Fruit fly (Drosophila melanogaster) whole organism: Measurements from ENCODE around the gene Cyp4g15.

Source experiments
- CG8478 ChIP-seq: fragments of >200 bp; optimal IDR thresholded peaks from 2 replicates; lab custom pipeline; 2018; ENCODE audit warnings: inconsistent platforms
- Dll ChIP-seq: fragments of >200 bp; optimal IDR thresholded peaks from 2 replicates; lab custom pipeline; 2017
- EcR ChIP-seq, 2 experiments: fragments of >200 bp; optimal IDR thresholded peaks; 2 replicates each; lab custom pipeline; 2017; ENCODE audit warnings: missing biosample characterization in 2 of 2, missing genetic modification characterization in 2 of 2, missing genetic modification reagents in 2 of 2
- pan ChIP-seq: fragments of >200 bp; optimal IDR thresholded peaks from 2 replicates; lab custom pipeline; 2017
- psq ChIP-seq: fragments of >200 bp; optimal IDR thresholded peaks from 2 replicates; lab custom pipeline; 2017
- usp ChIP-seq: fragments of >200 bp; optimal IDR thresholded peaks from 2 replicates; lab custom pipeline; 2017; ENCODE audit warnings: missing biosample characterization, missing genetic modification characterization, mixed read lengths

Gene Cyp4g15

DNA sequence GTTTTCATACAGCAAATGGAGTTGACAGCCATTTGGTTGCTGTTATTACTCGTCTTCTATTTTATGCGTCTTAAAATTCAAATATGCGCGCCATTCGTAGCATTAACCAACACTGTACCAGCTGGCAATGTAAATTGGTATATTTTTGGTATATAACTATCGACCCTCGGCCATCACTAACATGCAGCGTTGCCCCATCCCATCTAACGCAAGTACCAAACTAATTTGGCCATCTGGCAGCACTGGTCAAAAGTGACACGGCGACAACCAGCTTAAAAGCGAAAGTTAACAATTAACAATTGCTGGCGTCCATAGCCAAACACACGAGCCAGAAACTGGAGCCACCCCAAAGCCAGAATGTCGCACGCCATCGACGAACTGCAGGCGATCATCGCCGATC is 6.4 kb downstream of the Cyp4g15 start, which contains the start of gene Uba5:
Gene Uba5 (plus strand): TSS at position 222 of the 400 bp plus-strand sequence.
- no peak for TF ChIP-seq Dll (lab: Kevin White, UChicago)
- TF ChIP-seq pan (lab: Kevin White, UChicago), result no peak
- TF ChIP-seq CG8478 (lab: Kevin White, UChicago), result no peak

DNA sequence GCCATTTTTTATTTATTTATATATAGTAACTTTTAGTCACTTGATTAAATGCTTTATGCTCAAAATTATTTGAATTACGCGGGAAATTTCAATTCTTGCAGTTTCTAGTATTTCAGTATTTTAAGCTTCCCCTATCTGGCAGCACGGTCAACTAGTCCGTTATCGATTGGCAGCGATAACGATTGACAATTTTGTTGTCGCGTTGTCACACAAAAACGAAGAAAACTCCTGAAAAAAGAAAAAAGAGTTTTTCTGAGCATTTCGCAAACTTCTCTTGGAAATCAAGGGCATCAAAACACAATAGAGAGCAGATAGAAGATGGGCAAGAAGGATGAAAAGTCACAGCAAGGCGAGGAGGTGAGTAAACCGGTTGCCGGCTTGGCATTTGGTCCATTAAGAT is 8.2 kb downstream of the Cyp4g15 start, which contains the start of gene Spase25:
Gene Spase25 (plus strand): TSS at position 176 of the 400 bp plus-strand sequence.
- TF ChIP-seq psq (lab: Kevin White, UChicago), result no peak
- TF ChIP-seq EcR (GFP tag; optimal IDR thresholded peaks at IDR 0.05; lab: Kevin White, UChicago), result no peak
- TF ChIP-seq usp (GFP tag; lab: Kevin White, UChicago), result no peak
- no peak for TF ChIP-seq CG8478 (lab: Kevin White, UChicago)
- TF ChIP-seq pan (lab: Kevin White, UChicago), result no peak
- TF ChIP-seq Dll (lab: Kevin White, UChicago), result no peak

DNA sequence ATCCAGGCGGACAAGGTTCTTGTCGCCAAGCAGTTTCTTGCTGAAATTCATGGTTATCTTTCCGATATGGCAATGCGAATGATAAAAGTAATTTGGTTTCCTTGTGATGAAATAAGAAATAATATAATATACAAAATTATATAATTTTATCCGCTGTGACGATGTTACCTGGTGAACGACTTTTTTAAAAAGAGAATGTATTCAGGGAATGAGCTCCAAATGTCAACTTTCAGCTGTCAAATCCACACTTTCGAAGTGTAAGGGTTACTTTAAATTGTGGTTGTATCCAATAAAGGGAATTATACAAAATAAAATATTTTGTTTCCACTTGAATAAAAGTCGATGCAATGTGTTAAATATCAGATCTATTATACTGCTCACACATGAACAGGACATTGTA is 14.6 kb downstream of the Cyp4g15 start, which contains the start of gene CG33235:
Gene CG33235 (minus strand): TSS at position 101 of the 400 bp plus-strand sequence.
- TF ChIP-seq Dll (lab: Kevin White, UChicago), result no peak
- no peak for TF ChIP-seq CG8478 (lab: Kevin White, UChicago)
- no peak for TF ChIP-seq psq (lab: Kevin White, UChicago)
- TF ChIP-seq pan (lab: Kevin White, UChicago), result no peak
- TF ChIP-seq EcR (GFP tag; optimal IDR thresholded peaks at IDR 0.05; lab: Kevin White, UChicago), result no peak
- TF ChIP-seq usp (GFP tag; lab: Kevin White, UChicago), result no peak

DNA sequence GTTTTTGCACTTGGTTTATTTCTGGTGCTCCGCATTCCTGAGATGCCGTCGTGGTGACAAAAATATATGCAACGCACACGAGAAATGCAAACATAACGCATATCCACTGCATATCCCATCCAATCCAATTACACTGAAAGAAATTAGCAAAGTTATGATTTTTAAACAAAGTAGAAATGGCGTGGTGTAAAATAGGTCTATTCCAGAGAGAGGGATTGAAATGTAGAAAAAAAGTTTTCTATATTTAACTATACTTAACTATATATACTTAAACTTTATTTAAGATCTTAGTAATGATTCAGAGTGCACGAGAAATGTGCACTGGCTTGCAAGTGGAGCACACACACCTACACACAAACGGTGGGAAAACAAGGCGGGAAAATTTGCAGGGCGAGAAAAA is 15.3 kb downstream of the Cyp4g15 start:
- TF ChIP-seq psq (lab: Kevin White, UChicago) (no peak), pan (lab: Kevin White, UChicago) (no peak), CG8478 (lab: Kevin White, UChicago) (no peak), Dll (lab: Kevin White, UChicago) (no peak), usp (GFP tag; lab: Kevin White, UChicago) (no peak), EcR (GFP tag; optimal IDR thresholded peaks at IDR 0.05; lab: Kevin White, UChicago) (no peak)

DNA sequence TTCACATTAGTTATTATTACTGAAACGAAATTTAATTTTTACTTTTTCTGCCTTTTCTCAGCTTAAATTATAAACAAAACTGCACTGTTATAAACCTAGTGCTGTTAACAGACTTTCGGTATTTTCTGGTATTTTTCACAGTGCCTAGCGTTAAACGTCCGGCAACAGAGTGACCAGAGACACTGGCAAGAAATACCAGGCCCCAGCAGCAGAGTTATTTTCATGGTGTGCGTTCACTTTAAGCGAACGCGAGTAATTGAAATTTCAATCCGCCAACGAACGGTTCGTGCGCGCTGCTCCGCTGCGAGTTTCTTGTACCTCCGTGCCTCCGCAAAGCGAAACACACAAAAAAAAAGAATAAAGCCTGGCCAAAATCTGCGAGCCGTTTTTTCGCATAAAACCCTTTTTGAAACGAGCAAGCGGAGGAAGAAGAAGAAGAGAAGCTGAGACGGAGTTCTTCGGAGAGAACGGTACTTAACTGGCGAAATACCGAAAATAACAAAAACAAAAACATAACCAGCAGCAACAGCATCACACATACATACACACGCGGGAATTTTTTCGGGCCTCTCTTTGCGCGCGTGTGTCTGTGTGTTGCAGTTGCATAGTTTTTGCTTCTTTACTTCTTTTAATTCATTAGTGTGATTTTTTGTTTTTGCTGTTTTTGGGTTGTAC is 16.2 kb downstream of the Cyp4g15 start, which contains the start of gene Drak:
Gene Drak (plus strand): TSS at position 220 of the 675 bp plus-strand sequence.
- TF ChIP-seq Dll (lab: Kevin White, UChicago), result no peak
- TF ChIP-seq pan (lab: Kevin White, UChicago), result no peak
- TF ChIP-seq psq (lab: Kevin White, UChicago), result no peak
- TF ChIP-seq EcR (GFP tag; optimal IDR thresholded peaks at IDR 0.05; lab: Kevin White, UChicago), result no peak
- TF ChIP-seq usp (GFP tag; lab: Kevin White, UChicago), result no peak
- no peak for TF ChIP-seq CG8478 (lab: Kevin White, UChicago)

DNA sequence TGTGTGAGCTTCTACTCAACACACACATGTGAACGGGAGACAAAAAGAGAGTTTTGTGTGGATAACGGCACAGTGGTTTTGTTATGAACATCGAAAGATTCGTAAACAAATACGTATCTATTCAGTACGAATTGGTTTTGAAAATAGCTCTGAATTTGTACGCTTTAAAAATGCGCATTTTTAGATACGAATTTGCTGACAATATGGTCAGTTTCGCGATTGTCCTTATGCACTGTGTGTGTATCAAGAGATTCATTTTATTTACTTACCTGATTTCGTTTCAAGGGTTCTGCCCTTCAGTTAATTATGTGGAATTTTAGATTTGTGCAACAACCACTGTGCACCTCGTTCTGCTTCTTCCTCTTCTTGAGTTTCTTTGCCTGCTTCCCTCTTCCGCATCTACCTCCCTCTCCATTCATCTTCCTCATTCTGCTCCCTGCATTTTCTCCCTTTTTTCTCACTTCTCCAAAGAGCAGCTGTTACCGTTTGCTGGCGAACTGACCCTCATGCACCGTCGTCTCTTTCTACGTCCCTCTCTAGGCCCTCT is 17.9 kb downstream of the Cyp4g15 start:
- TF ChIP-seq EcR (GFP tag; optimal IDR thresholded peaks at IDR 0.05; lab: Kevin White, UChicago), result no peak
- no peak for TF ChIP-seq Dll (lab: Kevin White, UChicago)
- TF ChIP-seq usp (GFP tag; lab: Kevin White, UChicago), result no peak
- peak; percentile 18 for TF ChIP-seq pan (lab: Kevin White, UChicago)
- TF ChIP-seq psq (lab: Kevin White, UChicago), result no peak
- no peak for TF ChIP-seq CG8478 (lab: Kevin White, UChicago)

DNA sequence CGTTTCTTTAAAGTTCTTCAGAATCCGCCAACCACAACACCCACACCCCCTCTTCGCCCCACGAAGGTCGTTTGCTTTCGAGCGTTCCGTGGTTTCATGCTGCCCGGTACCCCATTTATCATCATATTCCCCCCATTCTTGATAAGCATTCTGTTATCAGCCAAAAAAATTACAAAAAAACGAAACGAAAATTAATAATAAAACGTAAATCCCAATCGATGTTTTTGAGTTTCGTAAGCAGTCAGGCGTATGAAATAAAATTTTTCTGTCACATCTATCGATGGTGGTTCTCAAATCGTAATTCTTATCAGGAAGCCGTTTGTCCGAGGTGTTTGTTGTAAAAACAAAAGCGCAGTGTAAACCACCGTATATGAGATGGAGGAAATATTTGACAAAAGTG is 18.6 kb downstream of the Cyp4g15 start:
- no peak for TF ChIP-seq usp (GFP tag; lab: Kevin White, UChicago)
- TF ChIP-seq pan (lab: Kevin White, UChicago), result no peak
- no peak for TF ChIP-seq EcR (GFP tag; optimal IDR thresholded peaks at IDR 0.05; lab: Kevin White, UChicago)
- no peak for TF ChIP-seq psq (lab: Kevin White, UChicago)
- no peak for TF ChIP-seq Dll (lab: Kevin White, UChicago)
- no peak for TF ChIP-seq CG8478 (lab: Kevin White, UChicago)

DNA sequence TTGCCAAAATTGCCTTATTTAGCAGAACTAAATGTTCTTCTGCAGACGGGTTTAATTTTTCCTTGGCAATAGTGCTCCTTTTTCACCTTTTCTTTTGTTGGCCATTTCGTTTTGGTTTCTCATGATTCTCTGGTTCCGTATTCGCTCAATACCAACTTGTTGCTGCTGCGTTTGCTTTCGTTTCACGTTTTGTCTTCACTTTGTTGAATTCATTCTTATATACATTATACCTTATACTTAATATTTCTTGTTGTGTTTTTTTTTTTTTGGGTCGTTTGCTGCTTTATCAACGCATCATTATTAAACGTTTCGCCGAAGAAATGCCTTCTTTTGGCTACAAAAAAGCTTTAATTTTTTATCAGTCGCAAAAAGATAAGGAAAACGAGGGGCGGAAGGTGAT is 19.4 kb downstream of the Cyp4g15 start:
- no peak for TF ChIP-seq CG8478 (lab: Kevin White, UChicago)

DNA sequence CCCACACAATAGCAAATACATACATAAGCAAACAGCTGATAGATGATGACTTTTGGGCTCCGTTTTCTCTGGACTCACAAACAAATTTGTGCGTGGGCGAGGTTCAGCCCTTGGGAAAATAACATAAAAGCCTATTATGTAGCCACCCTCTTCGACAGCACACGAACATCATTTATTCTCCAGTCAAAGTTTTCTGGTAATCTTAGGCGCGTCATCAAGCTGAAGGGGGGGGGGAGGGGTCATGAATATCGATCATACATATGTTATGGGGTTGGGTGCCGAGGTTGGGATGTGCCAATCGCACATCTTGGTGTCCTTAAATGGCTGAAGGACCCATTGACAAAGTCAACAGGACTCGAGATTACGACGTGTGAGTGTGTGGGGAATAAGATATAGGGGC is 21.3 kb downstream of the Cyp4g15 start:
- TF ChIP-seq usp (GFP tag; lab: Kevin White, UChicago), result no peak
- TF ChIP-seq EcR (GFP tag; optimal IDR thresholded peaks at IDR 0.05; lab: Kevin White, UChicago), result no peak
- no peak for TF ChIP-seq CG8478 (lab: Kevin White, UChicago)
- no peak for TF ChIP-seq psq (lab: Kevin White, UChicago)
- no peak for TF ChIP-seq Dll (lab: Kevin White, UChicago)
- TF ChIP-seq pan (lab: Kevin White, UChicago), result no peak

DNA sequence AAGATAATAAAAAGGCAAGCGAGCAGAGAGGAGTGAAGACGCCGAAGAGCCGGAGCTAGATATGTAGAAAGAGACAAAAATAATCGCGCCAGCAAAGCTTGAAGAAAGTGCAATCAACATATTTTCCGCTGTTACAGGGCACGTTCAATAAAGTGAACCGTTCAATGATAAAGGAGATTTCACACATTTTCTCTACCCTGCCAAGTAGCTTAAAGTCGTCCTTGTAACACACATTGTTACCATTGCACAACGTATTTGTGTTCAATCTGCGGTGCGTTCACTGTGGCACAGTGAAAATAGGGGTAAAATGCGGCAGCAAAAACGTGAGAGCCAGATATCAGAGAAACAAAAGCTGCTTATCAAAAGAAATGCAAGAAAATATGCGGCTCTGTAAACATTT is 22.6 kb downstream of the Cyp4g15 start:
- TF ChIP-seq EcR (GFP tag; optimal IDR thresholded peaks at IDR 0.05; lab: Kevin White, UChicago) (no peak), psq (lab: Kevin White, UChicago) (no peak)

DNA sequence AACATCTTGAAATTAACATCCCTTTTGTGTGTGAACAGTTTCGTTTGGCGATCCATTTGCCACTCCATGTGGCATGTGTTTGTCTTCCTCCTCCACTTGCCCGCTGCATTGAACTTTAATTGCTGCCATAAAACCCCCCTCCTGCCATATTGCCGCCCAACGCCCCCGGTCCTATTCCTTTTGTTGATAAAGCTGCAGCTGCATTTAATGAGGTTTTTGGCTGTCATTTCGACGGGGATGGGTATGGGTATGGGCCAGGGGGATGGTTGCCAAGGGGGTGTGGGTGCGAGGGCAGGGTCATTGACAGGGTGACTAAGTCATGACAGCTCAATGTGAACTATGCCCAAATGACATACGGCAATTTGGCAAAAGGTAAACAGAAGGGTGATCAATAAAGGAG is 23.4 kb downstream of the Cyp4g15 start:
- TF ChIP-seq pan (lab: Kevin White, UChicago), result no peak
- no peak for TF ChIP-seq EcR (GFP tag; optimal IDR thresholded peaks at IDR 0.05; lab: Kevin White, UChicago)
- no peak for TF ChIP-seq psq (lab: Kevin White, UChicago)
- TF ChIP-seq CG8478 (lab: Kevin White, UChicago), result no peak
- TF ChIP-seq Dll (lab: Kevin White, UChicago), result no peak
- TF ChIP-seq usp (GFP tag; lab: Kevin White, UChicago), result no peak
